Worm (Caenorhabditis elegans) whole organism, mixed stage, embryonic: Measurements from ENCODE around the gene srh-5.

Experiments
- M03D4.4 ChIP-seq: sonication (generic microtip); optimal IDR thresholded peaks from 2 replicates; lab custom pipeline; 2017; ENCODE audit warnings: mild to moderate bottlenecking, missing genetic modification characterization, missing compliant biosample characterization
- bed-3 ChIP-seq: fragments of 200-800 bp; sonication (Bioruptor generic); optimal IDR thresholded peaks from 3 replicates; lab custom pipeline; 2018; ENCODE audit warnings: mild to moderate bottlenecking, missing genetic modification characterization, moderate library complexity, missing compliant biosample characterization
- blmp-1 ChIP-seq: fragments of 150-350 bp; optimal IDR thresholded peaks from 2 replicates; lab custom pipeline; 2014; ENCODE audit warnings: missing biosample characterization, missing genetic modification characterization
- ceh-39 ChIP-seq: fragments of 150-350 bp; optimal IDR thresholded peaks from 2 replicates; lab custom pipeline; 2014; ENCODE audit warnings: missing biosample characterization, missing genetic modification characterization
- ceh-43 ChIP-seq: fragments of 200-800 bp; sonication (Bioruptor generic); optimal IDR thresholded peaks from 2 replicates; lab custom pipeline; 2018; ENCODE audit warnings: mild to moderate bottlenecking, missing genetic modification characterization, moderate library complexity, missing compliant biosample characterization
- ceh-83 ChIP-seq: fragments of 200-800 bp; sonication (Bioruptor generic); optimal IDR thresholded peaks from 2 replicates; lab custom pipeline; 2018; ENCODE audit warnings: mild to moderate bottlenecking, missing genetic modification characterization, missing compliant biosample characterization
- ces-1 ChIP-seq: fragments of 150-350 bp; optimal IDR thresholded peaks from 2 replicates; lab custom pipeline; 2014; ENCODE audit warnings: missing biosample characterization, missing genetic modification reagents, missing genetic modification characterization
- cnd-1 ChIP-seq: fragments of 200-800 bp; sonication (Bioruptor generic); optimal IDR thresholded peaks from 2 replicates; lab custom pipeline; 2018; ENCODE audit warnings: mild to moderate bottlenecking, missing genetic modification characterization, missing compliant biosample characterization
- drap-1 ChIP-seq: fragments of 200-800 bp; sonication (Bioruptor generic); optimal IDR thresholded peaks from 3 replicates; lab custom pipeline; 2018; ENCODE audit warnings: mild to moderate bottlenecking, missing genetic modification characterization, missing compliant biosample characterization
- elt-1 ChIP-seq: sonication (generic microtip); optimal IDR thresholded peaks from 2 replicates; lab custom pipeline; 2017; ENCODE audit warnings: missing genetic modification characterization, mild to moderate bottlenecking, missing compliant biosample characterization, antibody characterized with exemption, moderate library complexity, borderline replicate concordance; ENCODE audit not compliant: insufficient read depth
- elt-3 ChIP-seq: fragments of 150-350 bp; optimal IDR thresholded peaks from 2 replicates; lab custom pipeline; 2014; ENCODE audit warnings: missing biosample characterization, missing genetic modification characterization
- flh-1 ChIP-seq: fragments of 200-800 bp; sonication (Bioruptor generic); optimal IDR thresholded peaks from 2 replicates; lab custom pipeline; 2018; ENCODE audit warnings: mild to moderate bottlenecking, missing genetic modification characterization, moderate library complexity, missing compliant biosample characterization
- ham-2 ChIP-seq: fragments of 200-800 bp; sonication (Bioruptor generic); optimal IDR thresholded peaks from 2 replicates; lab custom pipeline; 2018; ENCODE audit warnings: mild to moderate bottlenecking, missing genetic modification characterization, missing compliant biosample characterization
- hlh-1 ChIP-seq: fragments of 150-350 bp; optimal IDR thresholded peaks from 2 replicates; lab custom pipeline; 2014; ENCODE audit warnings: missing biosample characterization, missing genetic modification reagents, missing genetic modification characterization
- lin-13 ChIP-seq: fragments of 150-350 bp; optimal IDR thresholded peaks from 2 replicates; lab custom pipeline; 2014; ENCODE audit warnings: missing biosample characterization, missing genetic modification characterization
- lin-32 ChIP-seq: fragments of 200-800 bp; sonication (Bioruptor generic); optimal IDR thresholded peaks from 2 replicates; lab custom pipeline; 2018; ENCODE audit warnings: mild to moderate bottlenecking, missing genetic modification characterization, missing compliant biosample characterization
- lsy-2 ChIP-seq: fragments of 150-350 bp; optimal IDR thresholded peaks from 2 replicates; lab custom pipeline; 2014; ENCODE audit warnings: missing biosample characterization, missing genetic modification characterization
- mab-5 ChIP-seq: fragments of 150-350 bp; optimal IDR thresholded peaks from 2 replicates; lab custom pipeline; 2014; ENCODE audit warnings: missing biosample characterization, missing genetic modification characterization
- mls-2 ChIP-seq: sonication (generic microtip); optimal IDR thresholded peaks from 2 replicates; lab custom pipeline; 2016; ENCODE audit warnings: mild to moderate bottlenecking, missing genetic modification characterization, moderate library complexity, missing compliant biosample characterization
- nhr-12 ChIP-seq: fragments of 150-350 bp; optimal IDR thresholded peaks from 2 replicates; lab custom pipeline; 2014; ENCODE audit warnings: missing biosample characterization, missing genetic modification characterization
- nhr-2 ChIP-seq: fragments of 150-350 bp; optimal IDR thresholded peaks from 2 replicates; lab custom pipeline; 2014; ENCODE audit warnings: missing biosample characterization, missing genetic modification characterization
- nhr-237 ChIP-seq: fragments of 150-350 bp; optimal IDR thresholded peaks from 2 replicates; lab custom pipeline; 2014; ENCODE audit warnings: missing biosample characterization, missing genetic modification characterization
- nhr-28 ChIP-seq: fragments of 150-350 bp; optimal IDR thresholded peaks from 2 replicates; lab custom pipeline; 2014; ENCODE audit warnings: missing biosample characterization, missing genetic modification characterization
- pha-4 ChIP-seq: fragments of 150-350 bp; optimal IDR thresholded peaks from 2 replicates; lab custom pipeline; 2018; ENCODE audit warnings: missing biosample characterization, missing genetic modification reagents, missing genetic modification characterization
- sem-2 ChIP-seq: fragments of 200-800 bp; sonication (Bioruptor generic); optimal IDR thresholded peaks from 2 replicates; lab custom pipeline; 2018; ENCODE audit warnings: mild to moderate bottlenecking, missing genetic modification characterization, missing compliant biosample characterization
- snpc-4 ChIP-seq: fragments of 150-350 bp; optimal IDR thresholded peaks from 2 replicates; lab custom pipeline; 2014; ENCODE audit warnings: missing biosample characterization, missing genetic modification characterization
- sptf-1 ChIP-seq: sonication (generic microtip); optimal IDR thresholded peaks from 2 replicates; lab custom pipeline; 2017; ENCODE audit warnings: mild to moderate bottlenecking, missing genetic modification characterization, moderate library complexity, missing compliant biosample characterization
- tbx-8 ChIP-seq: fragments of 200-800 bp; sonication (Bioruptor generic); optimal IDR thresholded peaks from 2 replicates; lab custom pipeline; 2018; ENCODE audit warnings: mild to moderate bottlenecking, missing genetic modification characterization, moderate library complexity, missing compliant biosample characterization
- unc-120 ChIP-seq: sonication (generic microtip); optimal IDR thresholded peaks from 2 replicates; lab custom pipeline; 2017; ENCODE audit warnings: missing genetic modification characterization, missing compliant biosample characterization; ENCODE audit not compliant: poor library complexity, severe bottlenecking
- unc-39 ChIP-seq: fragments of 150-350 bp; optimal IDR thresholded peaks from 2 replicates; lab custom pipeline; 2014; ENCODE audit warnings: missing biosample characterization, missing genetic modification characterization
- unc-62 ChIP-seq: fragments of 150-350 bp; optimal IDR thresholded peaks from 2 replicates; lab custom pipeline; 2014; ENCODE audit warnings: missing biosample characterization, missing genetic modification reagents, missing genetic modification characterization
- zip-8 ChIP-seq: fragments of 150-350 bp; optimal IDR thresholded peaks from 2 replicates; lab custom pipeline; 2014; ENCODE audit warnings: missing biosample characterization, missing genetic modification characterization
- ztf-11 ChIP-seq: fragments of 150-350 bp; optimal IDR thresholded peaks from 2 replicates; lab custom pipeline; 2014; ENCODE audit warnings: missing biosample characterization, missing genetic modification characterization

Gene srh-5

ce11 chrV:1666904-1667303, 18.5 kb upstream of the srh-5 start, which contains the start of gene K04F1.8:
K04F1.8 (plus strand) TSS chrV:1667204.
- TF ChIP-seq elt-3 (tag; lab: Kevin White, UChicago) (no peak), lin-13 (tag; lab: Kevin White, UChicago) (no peak), unc-39 (tag; lab: Kevin White, UChicago) (no peak), nhr-12 (tag; lab: Kevin White, UChicago) (no peak)

- no peak for TF ChIP-seq ham-2 (GFP tag; lab: Kevin White, UChicago)
- TF ChIP-seq flh-1 (GFP tag; lab: Kevin White, UChicago) = no peak
- no peak for TF ChIP-seq ceh-43 (GFP tag; lab: Kevin White, UChicago)
- no peak for TF ChIP-seq elt-3 (tag; lab: Kevin White, UChicago)
- TF ChIP-seq lin-13 (tag; lab: Kevin White, UChicago) = no peak
- no peak for TF ChIP-seq lin-32 (GFP tag; lab: Kevin White, UChicago)
- no peak for TF ChIP-seq drap-1 (GFP tag; lab: Kevin White, UChicago)
- no peak for TF ChIP-seq ceh-39
- TF ChIP-seq nhr-237 (tag; lab: Kevin White, UChicago) = no peak
Observed at ce11 chrV:1668216-1668615, 17.2 kb upstream of the srh-5 start, which contains the start of gene irld-42. irld-42 (plus strand) TSS chrV:1668516.

- TF ChIP-seq unc-62 (GFP tag; lab: Kevin White, UChicago) = no peak
- no peak for TF ChIP-seq tbx-8
- TF ChIP-seq ztf-11 = no peak
- no peak for TF ChIP-seq unc-39 (tag; lab: Kevin White, UChicago)
- TF ChIP-seq nhr-28 = no peak
- no peak for TF ChIP-seq snpc-4 (tag; lab: Kevin White, UChicago)
- no peak for TF ChIP-seq lin-13 (tag; lab: Kevin White, UChicago)
- TF ChIP-seq blmp-1 (tag; lab: Kevin White, UChicago) = no peak
- no peak for TF ChIP-seq mls-2 (tag; lab: Kevin White, UChicago)
- TF ChIP-seq lsy-2 = no peak
- no peak for TF ChIP-seq nhr-2 (tag; lab: Kevin White, UChicago)
Observed at ce11 chrV:1678228-1678627, 7.2 kb upstream of the srh-5 start, which contains the start of gene srw-98. srw-98 (minus strand) TSS chrV:1678328.

- TF ChIP-seq lsy-2 (no peak), sem-2 (no peak), hlh-1 (no peak), zip-8 (tag; lab: Kevin White, UChicago) (no peak), flh-1 (GFP tag; lab: Kevin White, UChicago) (no peak), blmp-1 (tag; lab: Kevin White, UChicago) (no peak), cnd-1 (tag; lab: Kevin White, UChicago) (no peak), nhr-12 (tag; lab: Kevin White, UChicago) (no peak), pha-4 (no peak), ceh-83 (GFP tag; lab: Kevin White, UChicago) (no peak), nhr-237 (tag; lab: Kevin White, UChicago) (no peak), ztf-11 (no peak), unc-62 (GFP tag; lab: Kevin White, UChicago) (no peak), snpc-4 (tag; lab: Kevin White, UChicago) (no peak), elt-3 (tag; lab: Kevin White, UChicago) (no peak), nhr-28 (no peak), M03D4.4 (tag; lab: Kevin White, UChicago) (no peak), mab-5 (tag; lab: Kevin White, UChicago) (no peak), ham-2 (GFP tag; lab: Kevin White, UChicago) (no peak), sptf-1 (no peak)
Observed at ce11 chrV:1680770-1681169, 4.7 kb upstream of the srh-5 start, which contains the start of gene srw-91. srw-91 (minus strand) TSS chrV:1680870.

- TF ChIP-seq nhr-12 (tag; lab: Kevin White, UChicago) (no peak), unc-120 (no peak), ces-1 (GFP tag; lab: Kevin White, UChicago) (no peak), sptf-1 (no peak), bed-3 (GFP tag; lab: Kevin White, UChicago) (no peak), tbx-8 (no peak), hlh-1 (no peak), mls-2 (tag; lab: Kevin White, UChicago) (no peak), elt-1 (tag; lab: Kevin White, UChicago) (no peak), nhr-28 (no peak), lin-13 (tag; lab: Kevin White, UChicago) (no peak), nhr-237 (tag; lab: Kevin White, UChicago) (no peak), blmp-1 (tag; lab: Kevin White, UChicago) (no peak), unc-39 (tag; lab: Kevin White, UChicago) (no peak)
Observed at ce11 chrV:1682279-1682678, 3.1 kb upstream of the srh-5 start, which contains the start of gene srh-3. srh-3 (plus strand) TSS chrV:1682579.
